Fruit fly (Drosophila melanogaster): ENCODE measurements around the gene CG12118.

dm6 chrX:9187429-9187828 lies 8.8 kb downstream of the CG12118 start:
- no peak for TF ChIP-seq CTCF (optimal IDR thresholded peaks at IDR 0.05)
- TF ChIP-seq CG8478 (optimal IDR thresholded peaks at IDR 0.05) = no peak

Measured in S2 (cell line).